Fruit fly (Drosophila melanogaster) S2 (cell line): ENCODE results near the gene CG14397.

Experiments
- CG8478 ChIP-seq: fragments of >200 bp; optimal IDR thresholded peaks from 2 replicates; lab custom pipeline; 2018
- CTCF ChIP-seq, 2 experiments: fragments of >200 bp; optimal IDR thresholded peaks; 2 replicates each; lab custom pipeline; 2018

DNA sequence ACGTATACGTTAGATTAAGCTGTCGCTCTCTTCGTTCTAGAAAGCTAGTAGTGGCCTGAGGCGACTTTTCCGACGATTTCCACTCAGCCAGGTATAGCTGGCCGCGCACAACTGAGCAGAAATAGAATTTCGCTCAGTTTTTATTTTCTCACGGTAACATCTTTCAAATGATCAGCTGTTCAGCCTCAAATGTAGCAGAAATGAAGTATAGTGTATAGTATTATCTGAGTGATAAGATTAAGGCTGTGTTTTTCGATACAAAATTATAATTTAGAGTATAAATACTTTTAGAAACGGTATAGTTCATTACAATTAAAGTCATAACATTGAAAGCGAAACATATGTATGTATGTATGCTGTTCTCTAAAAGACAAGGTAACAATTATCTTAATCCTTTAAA lies 4.6 kb upstream of the CG14397 start, which contains the start of gene CG33509:
- TF ChIP-seq CG8478 (no peak), CTCF (optimal IDR thresholded peaks at IDR 0.05; lab: Kevin White, UChicago) (no peak)
